Fruit fly (Drosophila melanogaster): ENCODE data around the gene CG34393.

DNA sequence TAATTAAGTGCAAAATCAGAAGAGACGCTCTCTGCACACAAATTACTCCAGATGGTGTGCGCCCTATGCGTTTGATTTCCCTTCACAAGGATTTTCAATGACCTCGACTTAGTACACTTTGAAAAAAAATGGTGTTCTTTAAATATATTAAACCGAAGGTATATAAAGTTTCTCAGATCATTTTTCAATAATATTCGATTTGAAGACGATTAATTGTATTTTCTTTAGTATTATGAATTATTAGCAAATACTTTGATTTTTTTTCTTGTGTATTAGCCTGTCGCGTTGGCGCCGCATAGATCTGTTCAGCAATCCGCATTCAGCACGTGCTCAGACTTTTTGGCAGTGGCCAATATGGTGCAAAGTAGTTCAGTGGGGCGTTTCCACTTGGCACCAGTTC is 72.5 kb downstream of the CG34393 start:
- TF ChIP-seq foxo (GFP tag; optimal IDR thresholded peaks at IDR 0.05) (no peak), Dif (GFP tag; optimal IDR thresholded peaks at IDR 0.05; ENCODE audit: partially characterized antibody) (no peak), pan (optimal IDR thresholded peaks at IDR 0.05) (no peak), N (GFP tag; optimal IDR thresholded peaks at IDR 0.05) (no peak), Vsx2 (GFP tag; optimal IDR thresholded peaks at IDR 0.05; ENCODE audit: partially characterized antibody) (no peak), tai (GFP tag; optimal IDR thresholded peaks at IDR 0.05) (no peak)

Measured in whole organism, wandering third instar larva.